Worm (Caenorhabditis elegans): ENCODE measurements around the gene ZC239.16.

ce11 chrII:3202519-3202918, 22.6 kb downstream of the ZC239.16 start, which contains the start of gene sri-53:
- TF ChIP-seq elt-3 (tag; optimal IDR thresholded peaks at IDR 0.05) (no peak), aly-2 (tag; optimal IDR thresholded peaks at IDR 0.05) (no peak), nhr-12 (tag; optimal IDR thresholded peaks at IDR 0.05) (no peak)

Measured in whole organism, L2 larva.